Worm (Caenorhabditis elegans) whole organism, L1 larva: ENCODE measurements around the gene srh-271.

ENCODE experiments used
- aha-1 ChIP-seq: fragments of 150-350 bp; optimal IDR thresholded peaks from 2 replicates; lab custom pipeline; 2014; ENCODE audit warnings: missing biosample characterization, missing genetic modification characterization
- ceh-82 ChIP-seq, 3 experiments: fragments of 150-350 bp in 1 of 3; sonication (generic microtip) in 2 of 3; optimal IDR thresholded peaks; 2 replicates each; lab custom pipeline; 2014 to 2017; ENCODE audit warnings: missing biosample characterization in 3 of 3, missing genetic modification characterization in 3 of 3
- efl-1 ChIP-seq, 4 experiments: fragments of 150-350 bp; optimal IDR thresholded peaks in 3 of 4; peaks in 1 of 4; 1 replicate in 1 of 4; 2 replicates in 3 of 4; lab custom pipeline; 2014; ENCODE audit warnings: missing biosample characterization in 2 of 4, missing genetic modification characterization in 2 of 4, missing genetic modification reagents in 2 of 4
- egl-27 ChIP-seq, 2 experiments: fragments of 150-350 bp in 1 of 2; sonication (generic microtip); optimal IDR thresholded peaks; 3 replicates each; lab custom pipeline; 2017 to 2018; ENCODE audit warnings: missing biosample characterization in 2 of 2, missing genetic modification characterization in 2 of 2, missing genetic modification reagents in 2 of 2
- fkh-10 ChIP-seq: sonication (generic microtip); optimal IDR thresholded peaks from 2 replicates; lab custom pipeline; 2017; ENCODE audit warnings: missing biosample characterization, missing genetic modification reagents, missing genetic modification characterization
- nhr-20 ChIP-seq: sonication (generic microtip); optimal IDR thresholded peaks from 2 replicates; lab custom pipeline; 2016; ENCODE audit warnings: mild to moderate bottlenecking, missing genetic modification characterization, missing compliant biosample characterization
- nhr-84 ChIP-seq: sonication (generic microtip); optimal IDR thresholded peaks from 2 replicates; lab custom pipeline; 2017; ENCODE audit warnings: missing biosample characterization, missing genetic modification characterization
- snpc-4 ChIP-seq: fragments of 150-350 bp; optimal IDR thresholded peaks from 2 replicates; lab custom pipeline; 2014; ENCODE audit warnings: missing biosample characterization, missing genetic modification characterization
- unc-30 ChIP-seq: sonication (generic microtip); optimal IDR thresholded peaks from 2 replicates; lab custom pipeline; 2017; ENCODE audit warnings: missing biosample characterization, missing genetic modification characterization

DNA sequence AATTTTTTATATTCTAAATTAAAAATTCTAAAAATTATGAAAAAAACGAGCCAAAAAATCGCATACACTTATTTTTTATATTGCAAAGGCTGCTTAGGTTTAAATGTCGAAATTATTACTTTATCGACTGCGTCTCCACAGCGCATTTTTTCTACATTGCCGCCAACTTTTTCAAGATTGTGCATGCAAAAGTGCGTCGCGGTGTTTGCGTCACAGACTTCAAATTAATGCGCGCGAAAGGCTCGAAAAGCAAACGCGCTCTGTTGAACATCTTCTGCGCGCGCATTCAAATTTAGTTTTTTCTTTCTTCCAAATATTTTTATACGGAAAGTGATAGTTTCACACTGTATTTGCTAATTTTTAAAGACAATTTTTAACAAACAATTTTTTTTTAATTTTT, 21.2 kb downstream of the srh-271 start:
- TF ChIP-seq egl-27 (tag; optimal IDR thresholded peaks at IDR 0.05; lab: Kevin White, UChicago) (no peak), snpc-4 (peak; percentile 71), nhr-84 (tag; lab: Kevin White, UChicago) (no peak), efl-1 (optimal IDR thresholded peaks at IDR 0.05; lab: Kevin White, UChicago) (peak; percentile 99), efl-1 (GFP tag; optimal IDR thresholded peaks at IDR 0.05 in 1 of 2; lab: Kevin White, UChicago) (peak; percentile 97 to 100), nhr-20 (tag; lab: Kevin White, UChicago) (peak; percentile 94), ceh-82 (tag; optimal IDR thresholded peaks at IDR 0.05; lab: Kevin White, UChicago) (peak; percentile 45 to 73 (median 72)), fkh-10 (peak; percentile 31), unc-30 (tag; lab: Kevin White, UChicago) (no peak), aha-1 (tag; lab: Kevin White, UChicago) (no peak)
